Worm (Caenorhabditis elegans): ENCODE measurements around the gene C07E3.9.
"Not testable (repeated sequence)": the region's sequence is repeated elsewhere in the genome, so short reads cannot be mapped to it uniquely, and the experiment has no call there.

C07E3.9 gene

ce11 chrII:10303663-10304115 is 46.9 kb upstream of the C07E3.9 start, which contains the start of gene vha-9 (continued):
- TF ChIP-seq madf-5 (GFP tag; IDR thresholded peaks at IDR 0.05) = no peak
- no peak for TF ChIP-seq Y75B8A.6 (GFP tag; IDR thresholded peaks at IDR 0.05)
- TF ChIP-seq lin-38 (GFP tag; IDR thresholded peaks at IDR 0.05) = peak; percentile 65
- peak in 1 of 2 experiments; percentile 54 for TF ChIP-seq hif-1 (tag; optimal IDR thresholded peaks at IDR 0.05)
- no peak for TF ChIP-seq F10B5.3 (tag; optimal IDR thresholded peaks at IDR 0.05)
- TF ChIP-seq F26F4.8 (GFP tag; conservative IDR thresholded peaks at IDR 0.05) = no peak
- no peak for TF ChIP-seq mxl-2 (GFP tag; conservative IDR thresholded peaks at IDR 0.05)
- peak in 1 of 2 experiments; percentile 37 for TF ChIP-seq lsy-2 (tag; optimal IDR thresholded peaks at IDR 0.05)
- TF ChIP-seq nhr-11 (tag; optimal IDR thresholded peaks at IDR 0.05) = no peak
- TF ChIP-seq nhr-77 (tag; optimal IDR thresholded peaks at IDR 0.05) = peak; percentile 53
- no peak for TF ChIP-seq nhr-25 (tag; optimal IDR thresholded peaks at IDR 0.05; ENCODE audit: borderline replicate concordance, insufficient read depth)
- TF ChIP-seq mdl-1 (tag; optimal IDR thresholded peaks at IDR 0.05) = peak in 1 of 2 experiments; percentile 2
- TF ChIP-seq lin-1 (GFP tag; IDR thresholded peaks at IDR 0.05) = no peak
- TF ChIP-seq rbr-2 (tag; optimal IDR thresholded peaks at IDR 0.05) = peak; percentile 51
- 0 out of 2 replicates have a peak, but pooled peaks have one; percentile 35 for TF ChIP-seq arid-1 (GFP tag; conservative IDR thresholded peaks at IDR 0.05)
- peak; percentile 89 for TF ChIP-seq mes-2 (tag; optimal IDR thresholded peaks at IDR 0.05; ENCODE audit: poor library complexity, severe bottlenecking)
- TF ChIP-seq daf-19 (GFP tag; conservative IDR thresholded peaks at IDR 0.05) = peak; percentile 70; the same call in 1 of the 2 replicates
- TF ChIP-seq snpc-1.2 (GFP tag; IDR thresholded peaks at IDR 0.05) = no peak
- no peak for TF ChIP-seq nhr-102 (tag; optimal IDR thresholded peaks at IDR 0.05)
- TF ChIP-seq hlh-11 (tag; optimal IDR thresholded peaks at IDR 0.05) = peak; percentile 62
- TF ChIP-seq pqm-1 (tag; optimal IDR thresholded peaks at IDR 0.05) = peak; percentile 41
- no peak for TF ChIP-seq duxl-1 (tag; optimal IDR thresholded peaks at IDR 0.05; ENCODE audit: poor library complexity)
- no peak for TF ChIP-seq F44E2.7 (GFP tag; IDR thresholded peaks at IDR 0.05)
- TF ChIP-seq ceh-28 (tag; optimal IDR thresholded peaks at IDR 0.05) = no peak
- TF ChIP-seq mdt-29 (GFP tag; IDR thresholded peaks at IDR 0.05) = no peak
- TF ChIP-seq fkh-10 (GFP tag; optimal IDR thresholded peaks at IDR 0.05) = peak; percentile 33
- peak; percentile 63 for TF ChIP-seq ama-1 (optimal IDR thresholded peaks at IDR 0.05)
- no peak for TF ChIP-seq daf-8 (GFP tag; IDR thresholded peaks at IDR 0.05)
- no peak for TF ChIP-seq zfp-3 (GFP tag; conservative IDR thresholded peaks at IDR 0.05)
- TF ChIP-seq hmg-1.1 (GFP tag; IDR thresholded peaks at IDR 0.05) = peak; percentile 10; the same call in 1 of the 2 replicates
- no peak for TF ChIP-seq nhr-111 (GFP tag; optimal IDR thresholded peaks at IDR 0.05)
- TF ChIP-seq ces-1 (GFP tag; optimal IDR thresholded peaks at IDR 0.05) = no peak
- no peak for TF ChIP-seq nhr-6 (tag; optimal IDR thresholded peaks at IDR 0.05)
- TF ChIP-seq mxl-3 (GFP tag; optimal IDR thresholded peaks at IDR 0.05) = no peak

ce11 chrII:10304736-10305135 is 45.8 kb upstream of the C07E3.9 start:
- peak; percentile 46 for TF ChIP-seq mes-2 (tag; optimal IDR thresholded peaks at IDR 0.05; ENCODE audit: poor library complexity, severe bottlenecking)
- 0 out of 2 replicates have a peak, but pooled peaks have one; percentile 9 for TF ChIP-seq tra-1 (GFP tag; IDR thresholded peaks at IDR 0.05)
- TF ChIP-seq hmg-1.1 (GFP tag; IDR thresholded peaks at IDR 0.05) = peak; percentile 24; the same call in 1 of the 2 replicates
- peak; percentile 18; the same call in 1 of the 2 replicates for TF ChIP-seq saeg-2 (GFP tag; IDR thresholded peaks at IDR 0.05)
- peak; percentile 51 for TF ChIP-seq aha-1 (tag)
- 0 out of 4 replicates have a peak, but pooled peaks of 1 of the 2 experiments have one; percentile 40 for TF ChIP-seq madf-5 (GFP tag; IDR thresholded peaks at IDR 0.05)
- TF ChIP-seq daf-16 (GFP tag; optimal IDR thresholded peaks at IDR 0.05) = peak in 1 of 2 experiments; percentile 26
- TF ChIP-seq daf-16 (tag; optimal IDR thresholded peaks at IDR 0.05) = not testable (repeated sequence)
- peak; percentile 79 for TF ChIP-seq T26A8.4 (GFP tag; IDR thresholded peaks at IDR 0.05)
- TF ChIP-seq Y48G9A.11 (GFP tag; IDR thresholded peaks at IDR 0.05) = 0 out of 2 replicates have a peak, but pooled peaks have one; percentile 22
- TF ChIP-seq madf-9 (GFP tag; conservative IDR thresholded peaks at IDR 0.05) = peak; percentile 51
- TF ChIP-seq egl-43 (GFP tag; IDR thresholded peaks at IDR 0.05) = peak; percentile 88
- TF ChIP-seq F26F4.8 (GFP tag; conservative IDR thresholded peaks at IDR 0.05) = peak; percentile 64; the same call in 1 of the 2 replicates
- 0 out of 2 replicates have a peak, but pooled peaks have one; percentile 40 for TF ChIP-seq php-3 (GFP tag; IDR thresholded peaks at IDR 0.05)
- TF ChIP-seq vab-7 (GFP tag; IDR thresholded peaks at IDR 0.05) = peak; percentile 59; the same call in 1 of the 2 replicates
- 0 out of 2 replicates have a peak, but pooled peaks have one; percentile 28 for TF ChIP-seq ctbp-1 (GFP tag; IDR thresholded peaks at IDR 0.05)
- TF ChIP-seq lim-7 (GFP tag; IDR thresholded peaks at IDR 0.05) = peak; percentile 70; the same call in 1 of the 2 replicates
- TF ChIP-seq lin-1 (GFP tag; IDR thresholded peaks at IDR 0.05) = 0 out of 2 replicates have a peak, but pooled peaks have one; percentile 8
- peak; percentile 73 for TF ChIP-seq arid-1 (GFP tag; conservative IDR thresholded peaks at IDR 0.05)
